Fruit fly (Drosophila melanogaster) whole organism, embryonic: ENCODE measurements around the gene Flad1.
A peak's percentile ranks its signal among the peaks of the same experiment; 100 is the strongest.

ENCODE experiments used
- Antp ChIP-seq: fragments of 200-800 bp; sonication (Bioruptor generic); optimal IDR thresholded peaks from 3 replicates; lab custom pipeline; 2016; ENCODE audit warnings: missing biosample characterization, missing genetic modification characterization
- CG10321 ChIP-seq: fragments of 200-800 bp; sonication (Bioruptor generic); IDR thresholded peaks from 2 replicates; pipeline ENCODE4 v1.3.6; 2022; ENCODE audit warnings: missing biosample characterization, missing genetic modification characterization
- CG11456 ChIP-seq: fragments of 200-800 bp; sonication (Bioruptor generic); IDR thresholded peaks from 3 replicates; pipeline ENCODE4 v1.3.6; 2022; ENCODE audit warnings: missing biosample characterization, missing genetic modification characterization
- CG13287 ChIP-seq: fragments of 200-800 bp; sonication (Bioruptor generic); IDR thresholded peaks from 2 replicates; pipeline ENCODE4 v1.3.6; 2022; ENCODE audit warnings: missing biosample characterization, missing genetic modification characterization; ENCODE audit not compliant: partially characterized antibody
- CG14441 ChIP-seq: fragments of 200-800 bp; sonication (Bioruptor generic); IDR thresholded peaks from 2 replicates; pipeline ENCODE4 v1.3.6; 2022; ENCODE audit warnings: missing biosample characterization, missing genetic modification characterization
- CG15696 ChIP-seq: fragments of 200-800 bp; sonication (Bioruptor generic); optimal IDR thresholded peaks from 2 replicates; lab custom pipeline; 2019; ENCODE audit warnings: missing biosample characterization, mild to moderate bottlenecking, missing genetic modification characterization, moderate library complexity
- CG1602 ChIP-seq: fragments of 200-800 bp; sonication (Bioruptor generic); optimal IDR thresholded peaks from 3 replicates; lab custom pipeline; 2016; ENCODE audit warnings: missing biosample characterization, missing genetic modification characterization
- CG18011 ChIP-seq: fragments of 200-800 bp; sonication (Bioruptor generic); optimal IDR thresholded peaks from 2 replicates; lab custom pipeline; 2017; ENCODE audit warnings: missing biosample characterization, missing genetic modification characterization, mild to moderate bottlenecking, moderate library complexity, missing genotype
- CG33213 ChIP-seq: fragments of 200-800 bp; sonication (Bioruptor generic); optimal IDR thresholded peaks from 3 replicates; lab custom pipeline; 2016; ENCODE audit warnings: missing biosample characterization, missing genetic modification characterization
- CG4282 ChIP-seq: fragments of 200-800 bp; sonication (Bioruptor generic); optimal IDR thresholded peaks from 2 replicates; lab custom pipeline; 2016; ENCODE audit warnings: missing biosample characterization, missing genetic modification characterization
- CG4424 ChIP-seq: fragments of 200-800 bp; sonication (Bioruptor generic); optimal IDR thresholded peaks from 3 replicates; lab custom pipeline; 2016; ENCODE audit warnings: missing biosample characterization, missing genetic modification characterization
- CG6765 ChIP-seq: fragments of 200-800 bp; sonication (Bioruptor generic); optimal IDR thresholded peaks from 3 replicates; lab custom pipeline; 2017; ENCODE audit warnings: missing biosample characterization, mild to moderate bottlenecking, missing genetic modification characterization
- CG7963 ChIP-seq: fragments of 200-800 bp; sonication (Bioruptor generic); IDR thresholded peaks from 3 replicates; pipeline ENCODE4 v1.3.6; 2022; ENCODE audit warnings: missing biosample characterization, missing genetic modification characterization; ENCODE audit not compliant: partially characterized antibody
- CG9797 ChIP-seq: fragments of 200-800 bp; sonication (Bioruptor generic); optimal IDR thresholded peaks from 3 replicates; lab custom pipeline; 2018; ENCODE audit warnings: missing biosample characterization, mild to moderate bottlenecking, missing genetic modification characterization
- CrebB ChIP-seq: fragments of 200-800 bp; sonication (Bioruptor generic); optimal IDR thresholded peaks from 3 replicates; lab custom pipeline; 2018; ENCODE audit warnings: missing biosample characterization, mild to moderate bottlenecking, missing genetic modification characterization
- Dll ChIP-seq: fragments of 200-800 bp; sonication (Bioruptor generic); IDR thresholded peaks from 4 replicates; pipeline ENCODE4 v1.3.6; 2022; ENCODE audit warnings: missing biosample characterization, missing genetic modification characterization; ENCODE audit not compliant: partially characterized antibody
- HHEX ChIP-seq: fragments of 200-800 bp; sonication (Bioruptor generic); optimal IDR thresholded peaks from 3 replicates; lab custom pipeline; 2017; ENCODE audit warnings: missing biosample characterization, mild to moderate bottlenecking, missing genetic modification characterization, missing genetic modification reagents
- HLH4C ChIP-seq: fragments of 200-800 bp; sonication (Bioruptor generic); IDR thresholded peaks from 3 replicates; pipeline ENCODE4 v1.3.6; 2022; ENCODE audit warnings: missing biosample characterization, missing genetic modification characterization; ENCODE audit not compliant: partially characterized antibody
- Hmx ChIP-seq: fragments of 200-800 bp; sonication (Bioruptor generic); optimal IDR thresholded peaks from 2 replicates; lab custom pipeline; 2016; ENCODE audit warnings: missing biosample characterization, missing genetic modification characterization
- Hr78 ChIP-seq, 2 experiments: fragments of 200-800 bp in 1 of 2; fragments of >200 bp in 1 of 2; sonication (Bioruptor generic) in 1 of 2; optimal IDR thresholded peaks; 2 replicates each; lab custom pipeline; 2017 to 2019; ENCODE audit warnings: missing biosample characterization in 2 of 2, missing genetic modification characterization in 2 of 2, mild to moderate bottlenecking in 1 of 2, moderate library complexity in 1 of 2
- Myb ChIP-seq: fragments of 200-800 bp; sonication (Bioruptor generic); optimal IDR thresholded peaks from 2 replicates; lab custom pipeline; 2016; ENCODE audit warnings: missing biosample characterization, missing genetic modification characterization
- Nf-YB ChIP-seq: fragments of 200-800 bp; sonication (Bioruptor generic); optimal IDR thresholded peaks from 3 replicates; lab custom pipeline; 2019; ENCODE audit warnings: missing biosample characterization, mild to moderate bottlenecking, missing genetic modification characterization, moderate library complexity
- Rx ChIP-seq: fragments of 200-800 bp; sonication (Bioruptor generic); IDR thresholded peaks from 2 replicates; pipeline ENCODE4 v1.3.6; 2022; ENCODE audit warnings: missing biosample characterization, missing genetic modification characterization
- Sry-β ChIP-seq: fragments of 200-800 bp; sonication (Bioruptor generic); optimal IDR thresholded peaks from 2 replicates; lab custom pipeline; 2018; ENCODE audit warnings: missing biosample characterization, mild to moderate bottlenecking, missing genetic modification characterization, moderate library complexity
- YL-1 ChIP-seq: fragments of 200-800 bp; sonication (Bioruptor generic); optimal IDR thresholded peaks from 3 replicates; lab custom pipeline; 2017; ENCODE audit warnings: missing biosample characterization, mild to moderate bottlenecking, missing genetic modification characterization
- ase ChIP-seq: fragments of 200-800 bp; sonication (Bioruptor generic); IDR thresholded peaks from 3 replicates; pipeline ENCODE4 v1.3.6; 2022; ENCODE audit warnings: missing biosample characterization, missing genetic modification characterization
- bab2 ChIP-seq: fragments of 200-800 bp; sonication (Bioruptor generic); optimal IDR thresholded peaks from 2 replicates; lab custom pipeline; 2016; ENCODE audit warnings: missing biosample characterization, missing genetic modification characterization
- cg ChIP-seq: fragments of 200-800 bp; sonication (Bioruptor generic); optimal IDR thresholded peaks from 3 replicates; lab custom pipeline; 2019; ENCODE audit warnings: missing biosample characterization, mild to moderate bottlenecking, missing genetic modification characterization, moderate library complexity
- ci ChIP-seq: fragments of 200-800 bp; sonication (Bioruptor generic); IDR thresholded peaks from 3 replicates; pipeline ENCODE4 v1.3.6; 2022; ENCODE audit warnings: missing biosample characterization, missing genetic modification characterization
- fd102C ChIP-seq: fragments of 200-800 bp; sonication (Bioruptor generic); optimal IDR thresholded peaks from 2 replicates; lab custom pipeline; 2018; ENCODE audit warnings: missing biosample characterization, mild to moderate bottlenecking, missing genetic modification characterization, moderate library complexity
- gcm2 ChIP-seq: fragments of 200-800 bp; sonication (Bioruptor generic); optimal IDR thresholded peaks from 2 replicates; lab custom pipeline; 2016; ENCODE audit warnings: missing biosample characterization, missing genetic modification characterization
- gro ChIP-seq: fragments of 200-800 bp; sonication (Bioruptor generic); optimal IDR thresholded peaks from 2 replicates; lab custom pipeline; 2016; ENCODE audit warnings: missing biosample characterization, missing genetic modification characterization
- hb ChIP-seq: fragments of 200-800 bp; sonication (Bioruptor generic); IDR thresholded peaks from 3 replicates; pipeline ENCODE4 v1.3.6; 2022; ENCODE audit warnings: missing biosample characterization, missing genetic modification characterization; ENCODE audit not compliant: partially characterized antibody
- hbn ChIP-seq: fragments of 200-800 bp; sonication (Bioruptor generic); IDR thresholded peaks from 2 replicates; pipeline ENCODE4 v1.3.6; 2022; ENCODE audit warnings: missing biosample characterization, missing genetic modification characterization; ENCODE audit not compliant: partially characterized antibody
- ind ChIP-seq: fragments of 200-800 bp; sonication (Bioruptor generic); optimal IDR thresholded peaks from 3 replicates; lab custom pipeline; 2016; ENCODE audit warnings: missing biosample characterization, missing genetic modification characterization
- jigr1 ChIP-seq: fragments of 200-800 bp; sonication (Bioruptor generic); IDR thresholded peaks from 3 replicates; pipeline ENCODE4 v1.3.6; 2022; ENCODE audit warnings: missing biosample characterization, missing genetic modification characterization
- klu ChIP-seq: fragments of 200-800 bp; sonication (Bioruptor generic); IDR thresholded peaks from 2 replicates; pipeline ENCODE4 v1.3.6; 2022; ENCODE audit warnings: missing biosample characterization, missing genetic modification characterization
- lmd ChIP-seq: fragments of 200-800 bp; sonication (Bioruptor generic); IDR thresholded peaks from 2 replicates; pipeline ENCODE4 v1.3.6; 2022; ENCODE audit warnings: missing biosample characterization, missing genetic modification characterization
- maf-S ChIP-seq: fragments of 200-800 bp; sonication (Bioruptor generic); optimal IDR thresholded peaks from 2 replicates; lab custom pipeline; 2016; ENCODE audit warnings: missing biosample characterization, missing genetic modification characterization
- nom ChIP-seq: fragments of 200-800 bp; sonication (Bioruptor generic); optimal IDR thresholded peaks from 2 replicates; lab custom pipeline; 2017; ENCODE audit warnings: missing biosample characterization, missing genetic modification characterization, mild to moderate bottlenecking, moderate library complexity, missing genetic modification reagents
- oc ChIP-seq: fragments of 200-800 bp; sonication (Bioruptor generic); optimal IDR thresholded peaks from 2 replicates; lab custom pipeline; 2018; ENCODE audit warnings: missing biosample characterization, mild to moderate bottlenecking, missing genetic modification characterization, moderate library complexity
- prd ChIP-seq, 3 experiments: fragments of >200 bp in 2 of 3; fragments of 200-800 bp in 1 of 3; sonication (Bioruptor generic) in 1 of 3; optimal IDR thresholded peaks in 2 of 3; IDR thresholded peaks in 1 of 3; 2 replicates in 2 of 3; 3 replicates in 1 of 3; pipeline versions ENCODE4 v1.3.6 to Lab custom; 2017 to 2022; ENCODE audit warnings: missing biosample characterization in 1 of 3, missing genetic modification characterization in 1 of 3
- ranshi ChIP-seq: fragments of 200-800 bp; sonication (Bioruptor generic); IDR thresholded peaks from 2 replicates; pipeline ENCODE4 v1.3.6; 2022; ENCODE audit warnings: missing biosample characterization, missing genetic modification characterization
- sd ChIP-seq: fragments of 200-800 bp; sonication (Bioruptor generic); optimal IDR thresholded peaks from 3 replicates; lab custom pipeline; 2018; ENCODE audit warnings: missing biosample characterization, mild to moderate bottlenecking, missing genetic modification characterization, moderate library complexity
- shn ChIP-seq: fragments of 200-800 bp; sonication (Bioruptor generic); optimal IDR thresholded peaks from 3 replicates; lab custom pipeline; 2016; ENCODE audit warnings: missing biosample characterization, missing genetic modification characterization
- ssp ChIP-seq: fragments of 200-800 bp; sonication (Bioruptor generic); IDR thresholded peaks from 2 replicates; pipeline ENCODE4 v1.3.6; 2022; ENCODE audit warnings: missing biosample characterization, missing genetic modification characterization
- tin ChIP-seq: fragments of 200-800 bp; sonication (Bioruptor generic); optimal IDR thresholded peaks from 3 replicates; lab custom pipeline; 2016; ENCODE audit warnings: missing biosample characterization, missing genetic modification characterization
- toy ChIP-seq: fragments of 200-800 bp; sonication (Bioruptor generic); IDR thresholded peaks from 2 replicates; pipeline ENCODE4 v1.3.6; 2022; ENCODE audit warnings: missing biosample characterization, missing genetic modification characterization

Flad1 gene

dm6 chrX:12903099-12903616 is at the start of gene Flad1 (continued):
- TF ChIP-seq CG10321 (no peak), toy (GFP tag; lab: Robert Waterston, UW) (no peak), hb (GFP tag; lab: Robert Waterston, UW) (0 out of 3 replicates have a peak, but pooled peaks have one; percentile 59), Rx (GFP tag; lab: Robert Waterston, UW) (no peak), Sry-β (GFP tag; lab: Kevin White, UChicago) (peak; percentile 79), CG6765 (GFP tag; lab: Kevin White, UChicago) (no peak), ase (no peak), maf-S (GFP tag; lab: Kevin White, UChicago) (no peak), cg (GFP tag; lab: Kevin White, UChicago) (peak; percentile 88), ssp (GFP tag; lab: Robert Waterston, UW) (no peak), Antp (no peak), Myb (peak; percentile 44), CG1602 (no peak), Dll (GFP tag; lab: Robert Waterston, UW) (peak; percentile 65), gcm2 (GFP tag; lab: Kevin White, UChicago) (no peak), YL-1 (peak; percentile 72), CG7963 (GFP tag; lab: Robert Waterston, UW) (0 out of 3 replicates have a peak, but pooled peaks have one; percentile 34), shn (GFP tag; lab: Kevin White, UChicago) (no peak), ind (no peak), Nf-YB (GFP tag; lab: Kevin White, UChicago) (no peak), Hmx (no peak), lmd (GFP tag; lab: Robert Waterston, UW) (no peak), tin (GFP tag; lab: Kevin White, UChicago) (no peak), HLH4C (GFP tag; lab: Robert Waterston, UW) (peak; percentile 56; the same call in 1 of the 3 replicates), ranshi (GFP tag; lab: Robert Waterston, UW) (no peak), bab2 (GFP tag; lab: Kevin White, UChicago) (no peak), CG4424 (GFP tag; lab: Kevin White, UChicago) (no peak), CG9797 (no peak), jigr1 (no peak), HHEX (GFP tag; lab: Kevin White, UChicago) (no peak), CG14441 (no peak), nom (peak; percentile 8), fd102C (no peak), CG13287 (peak; percentile 69), gro (GFP tag; lab: Kevin White, UChicago) (no peak), CG4282 (no peak), sd (tag; lab: Kevin White, UChicago) (peak; percentile 34), CG33213 (GFP tag; lab: Kevin White, UChicago) (no peak), hbn (GFP tag; lab: Robert Waterston, UW) (peak; percentile 54), prd (optimal IDR thresholded peaks at IDR 0.05; lab: Kevin White, UChicago) (no peak), prd (GFP tag; IDR thresholded peaks at IDR 0.05; lab: Robert Waterston, UW) (no peak), oc (no peak), ci (GFP tag; lab: Robert Waterston, UW) (no peak), CrebB (no peak), CG15696 (tag; lab: Kevin White, UChicago) (no peak), klu (no peak), CG18011 (GFP tag; lab: Kevin White, UChicago) (no peak), Hr78 (GFP tag; optimal IDR thresholded peaks at IDR 0.05; lab: Kevin White, UChicago) (no peak), CG11456 (no peak)
